Worm (Caenorhabditis elegans) whole organism, L1 larva: ENCODE data around the gene prmn-1.
A peak's percentile ranks its signal among the peaks of the same experiment; 100 is the strongest.

ENCODE experiments used
- C04F5.9 ChIP-seq: sonication (generic microtip); optimal IDR thresholded peaks from 2 replicates; lab custom pipeline; 2016; ENCODE audit warnings: missing genetic modification characterization, missing compliant biosample characterization
- F16B12.6 ChIP-seq: fragments of 150-350 bp; optimal IDR thresholded peaks from 2 replicates; lab custom pipeline; 2014; ENCODE audit warnings: missing biosample characterization, missing genetic modification characterization
- aha-1 ChIP-seq: fragments of 150-350 bp; optimal IDR thresholded peaks from 2 replicates; lab custom pipeline; 2014; ENCODE audit warnings: missing biosample characterization, missing genetic modification characterization
- blmp-1 ChIP-seq: fragments of 150-350 bp; optimal IDR thresholded peaks from 2 replicates; lab custom pipeline; 2014; ENCODE audit warnings: missing biosample characterization, missing genetic modification characterization
- ceh-63 ChIP-seq: fragments of 200-800 bp; sonication (Bioruptor generic); optimal IDR thresholded peaks from 2 replicates; lab custom pipeline; 2018; ENCODE audit warnings: mild to moderate bottlenecking, missing genetic modification characterization, missing compliant biosample characterization
- ceh-90 ChIP-seq: sonication (generic microtip); optimal IDR thresholded peaks from 2 replicates; lab custom pipeline; 2016; ENCODE audit warnings: missing genetic modification characterization, missing compliant biosample characterization
- ces-1 ChIP-seq: fragments of 150-350 bp; optimal IDR thresholded peaks from 2 replicates; lab custom pipeline; 2014; ENCODE audit warnings: missing biosample characterization, missing genetic modification reagents, missing genetic modification characterization
- dpl-1 ChIP-seq, 3 experiments: fragments of 150-350 bp in 2 of 3; sonication (generic microtip) in 1 of 3; optimal IDR thresholded peaks; 2 replicates each; lab custom pipeline; 2014 to 2017; ENCODE audit warnings: missing biosample characterization in 3 of 3, missing genetic modification characterization in 3 of 3, missing genetic modification reagents in 3 of 3
- egl-13 ChIP-seq: sonication (generic microtip); optimal IDR thresholded peaks from 2 replicates; lab custom pipeline; 2016; ENCODE audit warnings: missing genotype, missing genetic modification reagents, missing genetic modification characterization, missing compliant biosample characterization
- egl-27 ChIP-seq, 2 experiments: fragments of 150-350 bp in 1 of 2; sonication (generic microtip); optimal IDR thresholded peaks; 3 replicates each; lab custom pipeline; 2017 to 2018; ENCODE audit warnings: missing biosample characterization in 2 of 2, missing genetic modification characterization in 2 of 2, missing genetic modification reagents in 2 of 2
- elt-3 ChIP-seq, 6 experiments: fragments of 150-350 bp in 1 of 6; sonication (generic microtip); optimal IDR thresholded peaks; 2 replicates each; lab custom pipeline; 2017 to 2018; ENCODE audit warnings: missing biosample characterization in 6 of 6, missing genetic modification characterization in 6 of 6, inconsistent platforms in 1 of 6
- fkh-10 ChIP-seq: sonication (generic microtip); optimal IDR thresholded peaks from 2 replicates; lab custom pipeline; 2017; ENCODE audit warnings: missing biosample characterization, missing genetic modification reagents, missing genetic modification characterization
- fos-1 ChIP-seq: fragments of 150-350 bp; optimal IDR thresholded peaks from 2 replicates; lab custom pipeline; 2014; ENCODE audit warnings: missing biosample characterization, missing genetic modification characterization
- grh-1 ChIP-seq: fragments of 200-800 bp; sonication (Bioruptor generic); IDR thresholded peaks from 2 replicates; pipeline ENCODE4 v1.3.6; 2022; ENCODE audit warnings: missing genetic modification reagents, missing genetic modification characterization, missing compliant biosample characterization
- hlh-17 ChIP-seq: fragments of 200-800 bp; sonication (Bioruptor generic); optimal IDR thresholded peaks from 2 replicates; lab custom pipeline; 2018; ENCODE audit warnings: missing genetic modification characterization, mild to moderate bottlenecking, missing compliant biosample characterization, moderate library complexity, borderline replicate concordance
- hlh-4 ChIP-seq: sonication (generic microtip); optimal IDR thresholded peaks from 2 replicates; lab custom pipeline; 2016; ENCODE audit warnings: mild to moderate bottlenecking, missing genetic modification characterization, missing compliant biosample characterization
- irx-1 ChIP-seq: sonication (generic microtip); optimal IDR thresholded peaks from 2 replicates; lab custom pipeline; 2016; ENCODE audit warnings: missing genetic modification characterization, missing compliant biosample characterization
- isw-1 ChIP-seq: fragments of 200-800 bp; sonication (Bioruptor generic); IDR thresholded peaks from 2 replicates; pipeline ENCODE4 v1.3.6; 2022; ENCODE audit warnings: missing genetic modification characterization, missing compliant biosample characterization
- jun-1 ChIP-seq: fragments of 150-350 bp; optimal IDR thresholded peaks from 2 replicates; lab custom pipeline; 2014; ENCODE audit warnings: missing biosample characterization, missing genetic modification reagents, missing genetic modification characterization
- lin-13 ChIP-seq: fragments of 150-350 bp; optimal IDR thresholded peaks from 2 replicates; lab custom pipeline; 2014; ENCODE audit warnings: missing biosample characterization, missing genetic modification reagents, missing genetic modification characterization
- lin-14 ChIP-seq: fragments of 200-800 bp; sonication (Bioruptor generic); optimal IDR thresholded peaks from 2 replicates; lab custom pipeline; 2018; ENCODE audit warnings: mild to moderate bottlenecking, missing genetic modification characterization, moderate library complexity, missing compliant biosample characterization
- lin-15B ChIP-seq: fragments of 150-350 bp; sonication (generic microtip); optimal IDR thresholded peaks from 3 replicates; lab custom pipeline; 2014; ENCODE audit warnings: missing biosample characterization, missing genetic modification characterization
- lin-39 ChIP-seq: fragments of 150-350 bp; optimal IDR thresholded peaks from 2 replicates; lab custom pipeline; 2014; ENCODE audit warnings: missing biosample characterization, missing genetic modification reagents, missing genetic modification characterization
- lir-3 ChIP-seq: sonication (generic microtip); optimal IDR thresholded peaks from 2 replicates; lab custom pipeline; 2016; ENCODE audit warnings: mild to moderate bottlenecking, missing genetic modification characterization, moderate library complexity, missing compliant biosample characterization; ENCODE audit not compliant: poor library complexity
- lsy-2 ChIP-seq, 2 experiments: fragments of 150-350 bp; optimal IDR thresholded peaks; 2 replicates each; lab custom pipeline; 2014; ENCODE audit warnings: missing biosample characterization in 2 of 2, missing genetic modification characterization in 2 of 2
- mef-2 ChIP-seq: fragments of 150-350 bp; optimal IDR thresholded peaks from 2 replicates; lab custom pipeline; 2014; ENCODE audit warnings: missing biosample characterization, missing genetic modification characterization
- nhr-11 ChIP-seq: fragments of 150-350 bp; optimal IDR thresholded peaks from 2 replicates; lab custom pipeline; 2014; ENCODE audit warnings: missing biosample characterization, missing genetic modification characterization
- nhr-19 ChIP-seq: fragments of 200-800 bp; sonication (Bioruptor generic); conservative IDR thresholded peaks from 2 replicates; pipeline ENCODE4 v1.3.6; 2022; ENCODE audit warnings: missing genetic modification characterization, missing compliant biosample characterization
- nhr-20 ChIP-seq: sonication (generic microtip); optimal IDR thresholded peaks from 2 replicates; lab custom pipeline; 2016; ENCODE audit warnings: mild to moderate bottlenecking, missing genetic modification characterization, missing compliant biosample characterization
- nhr-237 ChIP-seq: fragments of 150-350 bp; optimal IDR thresholded peaks from 2 replicates; lab custom pipeline; 2014; ENCODE audit warnings: missing biosample characterization, missing genetic modification characterization
- nhr-28 ChIP-seq: fragments of 150-350 bp; optimal IDR thresholded peaks from 2 replicates; lab custom pipeline; 2014; ENCODE audit warnings: missing biosample characterization, missing genetic modification characterization
- nhr-47 ChIP-seq: sonication (generic microtip); optimal IDR thresholded peaks from 2 replicates; lab custom pipeline; 2016; ENCODE audit warnings: mild to moderate bottlenecking, missing genetic modification characterization, moderate library complexity, missing compliant biosample characterization
- nhr-76 ChIP-seq: sonication (generic microtip); optimal IDR thresholded peaks from 2 replicates; lab custom pipeline; 2017; ENCODE audit warnings: missing biosample characterization, missing genetic modification characterization
- nhr-84 ChIP-seq: sonication (generic microtip); optimal IDR thresholded peaks from 2 replicates; lab custom pipeline; 2017; ENCODE audit warnings: missing biosample characterization, missing genetic modification characterization
- pag-3 ChIP-seq: sonication (generic microtip); optimal IDR thresholded peaks from 2 replicates; lab custom pipeline; 2017; ENCODE audit warnings: missing genetic modification characterization, mild to moderate bottlenecking, missing compliant biosample characterization, antibody characterized with exemption, borderline replicate concordance; ENCODE audit not compliant: insufficient read depth
- pax-3 ChIP-seq: fragments of 200-800 bp; sonication (Bioruptor generic); optimal IDR thresholded peaks from 2 replicates; lab custom pipeline; 2018; ENCODE audit warnings: mild to moderate bottlenecking, missing genetic modification characterization, moderate library complexity, missing compliant biosample characterization
- sox-4 ChIP-seq: sonication (generic microtip); optimal IDR thresholded peaks from 2 replicates; lab custom pipeline; 2016; ENCODE audit warnings: missing genetic modification characterization, missing compliant biosample characterization
- sptf-1 ChIP-seq: fragments of 150-350 bp; optimal IDR thresholded peaks from 2 replicates; lab custom pipeline; 2014; ENCODE audit warnings: missing biosample characterization, missing genetic modification characterization
- swsn-7 ChIP-seq: sonication (generic microtip); optimal IDR thresholded peaks from 2 replicates; lab custom pipeline; 2016; ENCODE audit warnings: missing genetic modification characterization, missing compliant biosample characterization
- tlp-1 ChIP-seq: fragments of 150-350 bp; optimal IDR thresholded peaks from 2 replicates; lab custom pipeline; 2014; ENCODE audit warnings: missing biosample characterization, missing genetic modification characterization
- unc-130 ChIP-seq: fragments of 150-350 bp; optimal IDR thresholded peaks from 2 replicates; lab custom pipeline; 2017; ENCODE audit warnings: missing biosample characterization, missing genetic modification characterization, inconsistent platforms
- unc-62 ChIP-seq: fragments of 150-350 bp; optimal IDR thresholded peaks from 2 replicates; lab custom pipeline; 2014; ENCODE audit warnings: missing biosample characterization, missing genetic modification reagents, missing genetic modification characterization
- zip-4 ChIP-seq: fragments of 200-800 bp; sonication (Bioruptor generic); optimal IDR thresholded peaks from 2 replicates; lab custom pipeline; 2018; ENCODE audit warnings: mild to moderate bottlenecking, missing genetic modification characterization, moderate library complexity, missing compliant biosample characterization
- ztf-4 ChIP-seq: fragments of 150-350 bp; optimal IDR thresholded peaks from 2 replicates; lab custom pipeline; 2014; ENCODE audit warnings: missing biosample characterization, missing genetic modification characterization

Gene prmn-1

ce11 chrX:11384534-11385441 lies at the start of gene prmn-1, which contains the start of gene F08B12.11:
Gene prmn-1 (plus strand): TSS chrX:11385084.
Gene F08B12.11 (plus strand): TSS chrX:11385054.
- peak; percentile 56 for TF ChIP-seq blmp-1
- no peak for TF ChIP-seq fos-1
- no peak for TF ChIP-seq tlp-1 (tag; lab: Kevin White, UChicago)
- TF ChIP-seq lin-14 (GFP tag; lab: Kevin White, UChicago): peak; percentile 24
- no peak for TF ChIP-seq nhr-11
- TF ChIP-seq mef-2 (tag; lab: Kevin White, UChicago): no peak

ce11 chrX:11337095-11337494 lies 47.8 kb upstream of the prmn-1 start:
- TF ChIP-seq nhr-11: no peak
- TF ChIP-seq ceh-63 (GFP tag; lab: Kevin White, UChicago): no peak
- no peak for TF ChIP-seq ceh-90 (tag; lab: Kevin White, UChicago)
- no peak for TF ChIP-seq elt-3 (tag; optimal IDR thresholded peaks at IDR 0.05; lab: Kevin White, UChicago)
- no peak for TF ChIP-seq ces-1 (GFP tag; lab: Kevin White, UChicago)
- TF ChIP-seq lin-15B (tag; lab: Kevin White, UChicago): no peak
- TF ChIP-seq nhr-237: no peak
- no peak for TF ChIP-seq ztf-4
- TF ChIP-seq swsn-7 (tag; lab: Kevin White, UChicago): no peak
- no peak for TF ChIP-seq nhr-76 (tag; lab: Kevin White, UChicago)
- TF ChIP-seq lin-14 (GFP tag; lab: Kevin White, UChicago): no peak
- no peak for TF ChIP-seq hlh-4 (tag; lab: Kevin White, UChicago)
- TF ChIP-seq zip-4 (GFP tag; lab: Kevin White, UChicago): no peak
- TF ChIP-seq grh-1 (GFP tag; lab: Robert Waterston, UW): no peak

- TF ChIP-seq aha-1 (tag; lab: Kevin White, UChicago) (no peak), hlh-17 (GFP tag; lab: Kevin White, UChicago) (no peak), pag-3 (no peak), C04F5.9 (tag; lab: Kevin White, UChicago) (no peak), sptf-1 (tag; lab: Kevin White, UChicago) (no peak), lin-15B (tag; lab: Kevin White, UChicago) (no peak), nhr-84 (tag; lab: Kevin White, UChicago) (no peak), ces-1 (GFP tag; lab: Kevin White, UChicago) (no peak), isw-1 (no peak), jun-1 (tag; lab: Kevin White, UChicago) (no peak), nhr-28 (tag; lab: Kevin White, UChicago) (no peak), egl-27 (tag; optimal IDR thresholded peaks at IDR 0.05; lab: Kevin White, UChicago) (no peak), irx-1 (no peak), F16B12.6 (tag; lab: Kevin White, UChicago) (no peak)
These were observed 47.1 kb upstream of the prmn-1 start, which contains the start of gene gcy-9 for ce11 chrX:11337783-11338182. Gene gcy-9 (minus strand): TSS chrX:11337883.

ce11 chrX:11339375-11339924 lies 45.4 kb upstream of the prmn-1 start, which contains the start of gene aco-1:
Gene aco-1 (plus strand): TSS chrX:11339874.
- TF ChIP-seq unc-62 (GFP tag; lab: Kevin White, UChicago) (no peak), ceh-90 (tag; lab: Kevin White, UChicago) (no peak), sox-4 (tag; lab: Kevin White, UChicago) (no peak), nhr-20 (tag; lab: Kevin White, UChicago) (peak; percentile 65), lsy-2 (tag; optimal IDR thresholded peaks at IDR 0.05; lab: Kevin White, UChicago) (peak in 1 of 2 experiments; percentile 54), dpl-1 (GFP tag; optimal IDR thresholded peaks at IDR 0.05; lab: Kevin White, UChicago) (peak in 2 of 3 experiments; percentile 28 to 30), fkh-10 (GFP tag; lab: Kevin White, UChicago) (no peak), nhr-47 (tag; lab: Kevin White, UChicago) (peak; percentile 49), ces-1 (GFP tag; lab: Kevin White, UChicago) (no peak), lin-13 (no peak), lin-39 (tag; lab: Kevin White, UChicago) (no peak), egl-13 (tag; lab: Kevin White, UChicago) (no peak), unc-130 (tag; lab: Kevin White, UChicago) (peak; percentile 47), lir-3 (tag; lab: Kevin White, UChicago) (no peak), nhr-84 (tag; lab: Kevin White, UChicago) (no peak), nhr-19 (GFP tag; lab: Robert Waterston, UW) (0 out of 2 replicates have a peak, but pooled peaks have one; percentile 33), fos-1 (no peak), pax-3 (tag; lab: Kevin White, UChicago) (no peak), pag-3 (no peak)
